Worm (Caenorhabditis elegans) whole organism, young adult: ENCODE measurements around the gene lhfp-4.

Experiments
- B0019.2 ChIP-seq: fragments of 200-800 bp; sonication (Bioruptor generic); conservative IDR thresholded peaks from 2 replicates; pipeline ENCODE4 v1.3.6; 2022; ENCODE audit warnings: missing genetic modification reagents, missing genetic modification characterization, missing compliant biosample characterization
- C17E4.6 ChIP-seq: fragments of 200-800 bp; sonication (Bioruptor generic); IDR thresholded peaks from 2 replicates; pipeline ENCODE4 v1.3.6; 2022; ENCODE audit warnings: missing genetic modification reagents, missing genetic modification characterization, missing compliant biosample characterization
- F23B12.7 ChIP-seq: sonication (generic microtip); optimal IDR thresholded peaks from 2 replicates; lab custom pipeline; 2017; ENCODE audit warnings: missing genetic modification characterization, mild to moderate bottlenecking, missing compliant biosample characterization, antibody characterized with exemption, moderate library complexity; ENCODE audit not compliant: insufficient read depth
- F33H1.4 ChIP-seq: fragments of 200-800 bp; sonication (Bioruptor generic); IDR thresholded peaks from 2 replicates; pipeline ENCODE4 v1.3.6; 2022; ENCODE audit warnings: missing genetic modification reagents, missing genetic modification characterization, missing compliant biosample characterization
- F37B4.10 ChIP-seq: fragments of 200-800 bp; sonication (Bioruptor generic); IDR thresholded peaks from 2 replicates; pipeline ENCODE4 v1.3.6; 2022; ENCODE audit warnings: missing genetic modification characterization, missing compliant biosample characterization
- F49E8.2 ChIP-seq: sonication (generic microtip); optimal IDR thresholded peaks from 3 replicates; lab custom pipeline; 2017; ENCODE audit warnings: missing genetic modification characterization, mild to moderate bottlenecking, missing compliant biosample characterization, antibody characterized with exemption, moderate library complexity; ENCODE audit not compliant: insufficient read depth
- F55B11.4 ChIP-seq: sonication (generic microtip); optimal IDR thresholded peaks from 2 replicates; lab custom pipeline; 2016; ENCODE audit warnings: missing compliant biosample characterization, missing genetic modification characterization, borderline replicate concordance; ENCODE audit not compliant: insufficient read depth
- ama-1 ChIP-seq, 3 experiments: fragments of 150-350 bp in 1 of 3; sonication (generic microtip) in 2 of 3; optimal IDR thresholded peaks; 2 replicates each; lab custom pipeline; 2014 to 2018; ENCODE audit warnings: missing biosample characterization in 2 of 3, missing genetic modification characterization in 2 of 3, missing genetic modification reagents in 2 of 3
- atf-7 ChIP-seq: sonication (generic microtip); optimal IDR thresholded peaks from 2 replicates; lab custom pipeline; 2017; ENCODE audit warnings: mild to moderate bottlenecking, missing genetic modification characterization, missing compliant biosample characterization
- attf-3 ChIP-seq: fragments of 200-800 bp; sonication (Bioruptor generic); conservative IDR thresholded peaks from 2 replicates; pipeline ENCODE4 v1.3.6; 2022; ENCODE audit warnings: missing genetic modification reagents, missing genetic modification characterization, missing compliant biosample characterization
- bed-1 ChIP-seq: fragments of 200-800 bp; sonication (Bioruptor generic); IDR thresholded peaks from 2 replicates; pipeline ENCODE4 v1.3.6; 2022; ENCODE audit warnings: missing genetic modification reagents, missing genetic modification characterization, missing compliant biosample characterization
- bed-2 ChIP-seq: fragments of 200-800 bp; sonication (Bioruptor generic); IDR thresholded peaks from 2 replicates; pipeline ENCODE4 v1.3.6; 2022; ENCODE audit warnings: missing genetic modification reagents, missing genetic modification characterization, missing compliant biosample characterization
- ccch-3 ChIP-seq: fragments of 200-800 bp; sonication (Bioruptor generic); optimal IDR thresholded peaks from 2 replicates; lab custom pipeline; 2018; ENCODE audit warnings: mild to moderate bottlenecking, missing genetic modification characterization, missing compliant biosample characterization
- cebp-1 ChIP-seq, 2 experiments: fragments of 200-800 bp in 1 of 2; sonication (Bioruptor generic) in 1 of 2; sonication (generic microtip) in 1 of 2; IDR thresholded peaks in 1 of 2; optimal IDR thresholded peaks in 1 of 2; 2 replicates each; pipeline versions ENCODE4 v1.3.6 to Lab custom; 2017 to 2022; ENCODE audit warnings: missing compliant biosample characterization in 2 of 2, missing genetic modification characterization in 2 of 2, mild to moderate bottlenecking in 1 of 2, missing genetic modification reagents in 1 of 2, moderate library complexity in 1 of 2
- ceh-91 ChIP-seq: fragments of 200-800 bp; sonication (Bioruptor generic); IDR thresholded peaks from 2 replicates; pipeline ENCODE4 v1.3.6; 2022; ENCODE audit warnings: missing genetic modification reagents, missing genetic modification characterization, missing compliant biosample characterization
- dpff-1 ChIP-seq: sonication (generic microtip); optimal IDR thresholded peaks from 2 replicates; lab custom pipeline; 2017; ENCODE audit warnings: mild to moderate bottlenecking, missing genetic modification characterization, missing compliant biosample characterization
- efl-1 ChIP-seq: fragments of 150-350 bp; optimal IDR thresholded peaks from 2 replicates; lab custom pipeline; 2014; ENCODE audit warnings: missing biosample characterization, missing genetic modification reagents, missing genetic modification characterization
- egl-18 ChIP-seq: fragments of 200-800 bp; sonication (Bioruptor generic); IDR thresholded peaks from 2 replicates; pipeline ENCODE4 v1.3.6; 2022; ENCODE audit warnings: missing genetic modification reagents, missing genetic modification characterization, missing compliant biosample characterization
- ekl-4 ChIP-seq: fragments of 200-800 bp; sonication (Bioruptor generic); IDR thresholded peaks from 2 replicates; pipeline ENCODE4 v1.3.6; 2022; ENCODE audit warnings: missing genetic modification reagents, missing genetic modification characterization, missing compliant biosample characterization
- gei-17 ChIP-seq: fragments of 200-800 bp; sonication (Bioruptor generic); optimal IDR thresholded peaks from 2 replicates; lab custom pipeline; 2018; ENCODE audit warnings: mild to moderate bottlenecking, missing genetic modification characterization, missing compliant biosample characterization
- hlh-26 ChIP-seq: fragments of 200-800 bp; sonication (Bioruptor generic); conservative IDR thresholded peaks from 2 replicates; pipeline ENCODE4 v1.3.6; 2022; ENCODE audit warnings: missing genetic modification reagents, missing genetic modification characterization, missing compliant biosample characterization
- hsf-1 ChIP-seq: fragments of 200-800 bp; sonication (Bioruptor generic); IDR thresholded peaks from 2 replicates; pipeline ENCODE4 v1.3.6; 2022; ENCODE audit warnings: missing genetic modification reagents, missing genetic modification characterization, missing compliant biosample characterization
- lin-26 ChIP-seq: fragments of 200-800 bp; sonication (Bioruptor generic); IDR thresholded peaks from 2 replicates; pipeline ENCODE4 v1.3.6; 2022; ENCODE audit warnings: missing genetic modification reagents, missing genetic modification characterization, missing compliant biosample characterization
- lin-35 ChIP-seq, 3 experiments: fragments of 150-350 bp in 2 of 3; sonication (generic microtip) in 1 of 3; optimal IDR thresholded peaks; 2 replicates each; lab custom pipeline; 2014 to 2018; ENCODE audit warnings: missing biosample characterization in 3 of 3, missing genetic modification characterization in 3 of 3, missing genetic modification reagents in 3 of 3
- lin-40 ChIP-seq: sonication (generic microtip); optimal IDR thresholded peaks from 2 replicates; lab custom pipeline; 2016; ENCODE audit warnings: missing genetic modification characterization, mild to moderate bottlenecking, missing compliant biosample characterization, missing genotype, missing genetic modification reagents
- lin-54 ChIP-seq: fragments of 200-800 bp; sonication (Bioruptor generic); optimal IDR thresholded peaks from 2 replicates; lab custom pipeline; 2018; ENCODE audit warnings: mild to moderate bottlenecking, missing genetic modification characterization, missing compliant biosample characterization
- madf-3 ChIP-seq: fragments of 200-800 bp; sonication (Bioruptor generic); IDR thresholded peaks from 2 replicates; pipeline ENCODE4 v1.3.6; 2022; ENCODE audit warnings: missing genetic modification reagents, missing genetic modification characterization, missing compliant biosample characterization
- madf-6 ChIP-seq: fragments of 200-800 bp; sonication (Bioruptor generic); IDR thresholded peaks from 2 replicates; pipeline ENCODE4 v1.3.6; 2022; ENCODE audit warnings: missing genetic modification reagents, missing genetic modification characterization, missing compliant biosample characterization
- madf-8 ChIP-seq: fragments of 200-800 bp; sonication (Bioruptor generic); conservative IDR thresholded peaks from 2 replicates; pipeline ENCODE4 v1.3.6; 2022; ENCODE audit warnings: missing genetic modification reagents, missing genetic modification characterization, missing compliant biosample characterization
- mes-4 ChIP-seq: sonication (generic microtip); optimal IDR thresholded peaks from 2 replicates; lab custom pipeline; 2016; ENCODE audit warnings: missing genotype, missing genetic modification characterization, missing compliant biosample characterization
- mxl-1 ChIP-seq: sonication (generic microtip); optimal IDR thresholded peaks from 2 replicates; lab custom pipeline; 2016; ENCODE audit warnings: missing genetic modification characterization, missing compliant biosample characterization
- nhr-90 ChIP-seq: sonication (generic microtip); optimal IDR thresholded peaks from 2 replicates; lab custom pipeline; 2016; ENCODE audit warnings: missing genotype, mild to moderate bottlenecking, missing genetic modification characterization, missing compliant biosample characterization
- pbrm-1 ChIP-seq: fragments of 200-800 bp; sonication (Bioruptor generic); IDR thresholded peaks from 2 replicates; pipeline ENCODE4 v1.3.6; 2022; ENCODE audit warnings: missing genetic modification reagents, missing genetic modification characterization, missing compliant biosample characterization
- pha-4 ChIP-seq: fragments of 150-350 bp; sonication (generic microtip); optimal IDR thresholded peaks from 2 replicates; lab custom pipeline; 2014; ENCODE audit warnings: missing biosample characterization, missing genetic modification reagents, missing genetic modification characterization
- rcor-1 ChIP-seq: fragments of 200-800 bp; sonication (Bioruptor generic); IDR thresholded peaks from 2 replicates; pipeline ENCODE4 v1.3.6; 2022; ENCODE audit warnings: missing genetic modification reagents, missing genetic modification characterization, missing compliant biosample characterization
- rpc-1 ChIP-seq, 2 experiments: fragments of 150-350 bp in 1 of 2; sonication (generic microtip) in 1 of 2; optimal IDR thresholded peaks; 2 replicates each; lab custom pipeline; 2014 to 2018; ENCODE audit warnings: missing biosample characterization in 1 of 2, missing genetic modification characterization in 1 of 2, missing genetic modification reagents in 1 of 2, missing genotype in 1 of 2
- sdz-38 ChIP-seq: sonication (generic microtip); optimal IDR thresholded peaks from 2 replicates; lab custom pipeline; 2016; ENCODE audit warnings: missing genotype, missing genetic modification characterization, missing compliant biosample characterization
- snpc-1.3 ChIP-seq: sonication (generic microtip); optimal IDR thresholded peaks from 2 replicates; lab custom pipeline; 2017; ENCODE audit warnings: missing genetic modification characterization, mild to moderate bottlenecking, missing compliant biosample characterization, antibody characterized with exemption, moderate library complexity, missing genotype, missing genetic modification reagents; ENCODE audit not compliant: insufficient read depth
- snpc-3.4 ChIP-seq: sonication (generic microtip); optimal IDR thresholded peaks from 2 replicates; lab custom pipeline; 2017; ENCODE audit warnings: missing genetic modification characterization, mild to moderate bottlenecking, missing compliant biosample characterization, antibody characterized with exemption, moderate library complexity, missing genotype, missing genetic modification reagents
- snpc-4 ChIP-seq, 5 experiments: fragments of 150-350 bp in 1 of 5; sonication (generic microtip) in 4 of 5; optimal IDR thresholded peaks; 2 replicates each; lab custom pipeline; 2014 to 2018; ENCODE audit warnings: missing genetic modification characterization in 5 of 5, missing biosample characterization in 3 of 5, antibody characterized with exemption in 2 of 5, mild to moderate bottlenecking in 2 of 5, missing compliant biosample characterization in 2 of 5, missing genotype in 2 of 5, moderate library complexity in 2 of 5, missing genetic modification reagents in 1 of 5
- tbp1 ChIP-seq: fragments of 200-800 bp; sonication (Bioruptor generic); optimal IDR thresholded peaks from 2 replicates; lab custom pipeline; 2018; ENCODE audit warnings: mild to moderate bottlenecking, missing genetic modification characterization, missing compliant biosample characterization
- tlf-1 ChIP-seq: fragments of 200-800 bp; sonication (Bioruptor generic); optimal IDR thresholded peaks from 2 replicates; lab custom pipeline; 2018; ENCODE audit warnings: mild to moderate bottlenecking, missing genetic modification characterization, missing compliant biosample characterization
- zim-3 ChIP-seq: sonication (generic microtip); optimal IDR thresholded peaks from 2 replicates; lab custom pipeline; 2017; ENCODE audit warnings: mild to moderate bottlenecking, missing genetic modification characterization, moderate library complexity, missing compliant biosample characterization
- ztf-25 ChIP-seq: fragments of 200-800 bp; sonication (Bioruptor generic); IDR thresholded peaks from 2 replicates; pipeline ENCODE4 v1.3.6; 2022; ENCODE audit warnings: missing genetic modification reagents, missing genetic modification characterization, missing compliant biosample characterization

lhfp-4 gene

ce11 chrIV:17273602-17274110 is 1.7 kb upstream of the lhfp-4 start, which contains the start of gene gln-5 (continued):
- TF ChIP-seq zim-3 (no peak), ceh-91 (GFP tag; lab: Robert Waterston, UW) (peak; percentile 94), B0019.2 (GFP tag; lab: Robert Waterston, UW) (peak; percentile 66), snpc-1.3 (tag; lab: Kevin White, UChicago) (peak; percentile 41), F49E8.2 (tag; lab: Kevin White, UChicago) (peak; percentile 48), efl-1 (peak; percentile 97), madf-8 (peak; percentile 95), rpc-1 (optimal IDR thresholded peaks at IDR 0.05; lab: Kevin White, UChicago) (no peak), rpc-1 (tag; optimal IDR thresholded peaks at IDR 0.05; lab: Kevin White, UChicago) (no peak), C17E4.6 (GFP tag; lab: Robert Waterston, UW) (peak; percentile 87), mes-4 (tag; lab: Kevin White, UChicago) (no peak), lin-54 (GFP tag; lab: Kevin White, UChicago) (peak; percentile 79), F23B12.7 (tag; lab: Kevin White, UChicago) (no peak), ama-1 (optimal IDR thresholded peaks at IDR 0.05; lab: Kevin White, UChicago) (no peak), ama-1 (GFP tag; optimal IDR thresholded peaks at IDR 0.05; lab: Kevin White, UChicago) (no peak), tlf-1 (GFP tag; lab: Kevin White, UChicago) (peak; percentile 90), bed-1 (no peak), hsf-1 (GFP tag; lab: Robert Waterston, UW) (peak; percentile 95), lin-35 (GFP tag; optimal IDR thresholded peaks at IDR 0.05; lab: Kevin White, UChicago) (peak in 1 of 3 experiments; percentile 7), ekl-4 (GFP tag; lab: Robert Waterston, UW) (no peak), atf-7 (tag; lab: Kevin White, UChicago) (no peak), ccch-3 (GFP tag; lab: Kevin White, UChicago) (no peak), F37B4.10 (no peak), snpc-3.4 (tag; lab: Kevin White, UChicago) (peak; percentile 82), nhr-90 (no peak), lin-26 (GFP tag; lab: Robert Waterston, UW) (no peak), madf-6 (peak; percentile 98), tbp1 (peak; percentile 42), egl-18 (no peak), dpff-1 (tag; lab: Kevin White, UChicago) (no peak), F33H1.4 (GFP tag; lab: Robert Waterston, UW) (peak; percentile 74), cebp-1 (GFP tag; IDR thresholded peaks at IDR 0.05; lab: Robert Waterston, UW) (no peak), cebp-1 (tag; optimal IDR thresholded peaks at IDR 0.05; lab: Kevin White, UChicago) (no peak), mxl-1 (no peak), sdz-38 (tag; lab: Kevin White, UChicago) (no peak), attf-3 (GFP tag; lab: Robert Waterston, UW) (no peak)

ce11 chrIV:17276705-17277458 is 1.5 kb downstream of the lhfp-4 start, which contains the start of gene clec-196:
TSS of gene clec-196 (plus strand) at chrIV:17276956.
- TF ChIP-seq ztf-25 (GFP tag; lab: Robert Waterston, UW) (no peak), bed-2 (GFP tag; lab: Robert Waterston, UW) (no peak), lin-40 (tag; lab: Kevin White, UChicago) (no peak), F33H1.4 (GFP tag; lab: Robert Waterston, UW) (no peak), rcor-1 (no peak), F55B11.4 (tag; lab: Kevin White, UChicago) (no peak), hsf-1 (GFP tag; lab: Robert Waterston, UW) (no peak), ekl-4 (GFP tag; lab: Robert Waterston, UW) (0 out of 2 replicates have a peak, but pooled peaks have one; percentile 7), snpc-4 (GFP tag; optimal IDR thresholded peaks at IDR 0.05; lab: Kevin White, UChicago) (no peak), snpc-4 (tag; optimal IDR thresholded peaks at IDR 0.05; lab: Kevin White, UChicago) (peak in 1 of 4 experiments; percentile 11), pbrm-1 (GFP tag; lab: Robert Waterston, UW) (no peak), lin-54 (GFP tag; lab: Kevin White, UChicago) (peak; percentile 39), ceh-91 (GFP tag; lab: Robert Waterston, UW) (no peak), madf-3 (GFP tag; lab: Robert Waterston, UW) (0 out of 2 replicates have a peak, but pooled peaks have one; percentile 22), gei-17 (GFP tag; lab: Kevin White, UChicago) (no peak), F49E8.2 (tag; lab: Kevin White, UChicago) (no peak), pha-4 (tag; lab: Kevin White, UChicago) (no peak), hlh-26 (GFP tag; lab: Robert Waterston, UW) (no peak)
